Worm (Caenorhabditis elegans): Measurements from ENCODE around the gene clc-31.

clc-31 gene

ce11 chrII:323048-323776 is 17.1 kb upstream of the clc-31 start, which contains the start of gene K01A2.10 (continued):
- TF ChIP-seq dpl-1 (GFP tag; optimal IDR thresholded peaks at IDR 0.05) (peak; percentile 5 to 60 (median 55)), ama-1 (optimal IDR thresholded peaks at IDR 0.05) (peak; percentile 13), sup-37 (GFP tag; optimal IDR thresholded peaks at IDR 0.05) (no peak), ceh-63 (GFP tag; optimal IDR thresholded peaks at IDR 0.05) (no peak), Y116A8C.19 (tag; optimal IDR thresholded peaks at IDR 0.05; ENCODE audit: borderline replicate concordance) (no peak), swsn-7 (tag; optimal IDR thresholded peaks at IDR 0.05) (peak; percentile 37), unc-130 (tag; optimal IDR thresholded peaks at IDR 0.05) (peak; percentile 43), ceh-8 (GFP tag; optimal IDR thresholded peaks at IDR 0.05) (no peak), dsc-1 (tag; optimal IDR thresholded peaks at IDR 0.05) (no peak), aha-1 (tag; optimal IDR thresholded peaks at IDR 0.05) (no peak), ceh-88 (GFP tag; IDR thresholded peaks at IDR 0.05) (no peak), skn-1 (tag; optimal IDR thresholded peaks at IDR 0.05) (peak; percentile 56), egl-27 (tag; optimal IDR thresholded peaks at IDR 0.05) (no peak), blmp-1 (tag; optimal IDR thresholded peaks at IDR 0.05) (peak; percentile 94), sptf-1 (tag; optimal IDR thresholded peaks at IDR 0.05) (no peak), F16B12.6 (tag; optimal IDR thresholded peaks at IDR 0.05) (no peak), mef-2 (tag; optimal IDR thresholded peaks at IDR 0.05) (no peak), aly-2 (tag; optimal IDR thresholded peaks at IDR 0.05) (no peak), nhr-71 (tag; optimal IDR thresholded peaks at IDR 0.05) (peak; percentile 69), tlp-1 (tag; optimal IDR thresholded peaks at IDR 0.05) (no peak), fkh-10 (GFP tag; optimal IDR thresholded peaks at IDR 0.05) (no peak), grh-1 (GFP tag; IDR thresholded peaks at IDR 0.05) (no peak), nhr-237 (tag; optimal IDR thresholded peaks at IDR 0.05) (no peak), zip-4 (GFP tag; optimal IDR thresholded peaks at IDR 0.05) (no peak), fkh-4 (tag; optimal IDR thresholded peaks at IDR 0.05; ENCODE audit: borderline replicate concordance) (no peak), C04F5.9 (tag; optimal IDR thresholded peaks at IDR 0.05) (no peak), zag-1 (tag; optimal IDR thresholded peaks at IDR 0.05) (no peak), nhr-11 (tag; optimal IDR thresholded peaks at IDR 0.05) (no peak), snu-23 (GFP tag; optimal IDR thresholded peaks at IDR 0.05) (peak; percentile 70), isw-1 (GFP tag; IDR thresholded peaks at IDR 0.05) (no peak), pag-3 (tag; optimal IDR thresholded peaks at IDR 0.05; ENCODE audit: borderline replicate concordance, insufficient read depth) (no peak), nhr-77 (tag; optimal IDR thresholded peaks at IDR 0.05) (no peak), pqm-1 (tag; optimal IDR thresholded peaks at IDR 0.05) (no peak), efl-3 (GFP tag; optimal IDR thresholded peaks at IDR 0.05) (no peak), nhr-76 (tag; optimal IDR thresholded peaks at IDR 0.05) (no peak), nhr-84 (tag; optimal IDR thresholded peaks at IDR 0.05) (no peak), ets-5 (GFP tag; IDR thresholded peaks at IDR 0.05) (no peak)

- TF ChIP-seq rnt-1 (tag; optimal IDR thresholded peaks at IDR 0.05): peak; percentile 50
- no peak for TF ChIP-seq ceh-8 (GFP tag; optimal IDR thresholded peaks at IDR 0.05)
- no peak for TF ChIP-seq nhr-19 (GFP tag; conservative IDR thresholded peaks at IDR 0.05)
- no peak for TF ChIP-seq hpl-2 (GFP tag; optimal IDR thresholded peaks at IDR 0.05)
- no peak for TF ChIP-seq ceh-63 (GFP tag; optimal IDR thresholded peaks at IDR 0.05)
- TF ChIP-seq unc-130 (tag; optimal IDR thresholded peaks at IDR 0.05): peak; percentile 1
- TF ChIP-seq snpc-4 (tag; optimal IDR thresholded peaks at IDR 0.05): no peak
- TF ChIP-seq efl-1 (optimal IDR thresholded peaks at IDR 0.05): no peak
- TF ChIP-seq efl-1 (GFP tag; optimal IDR thresholded peaks at IDR 0.05 in 1 of 2): peak in 1 of 2 experiments; percentile 86
- TF ChIP-seq nhr-71 (tag; optimal IDR thresholded peaks at IDR 0.05): peak; percentile 28
- no peak for TF ChIP-seq mep-1 (tag; optimal IDR thresholded peaks at IDR 0.05)
- TF ChIP-seq nhr-20 (tag; optimal IDR thresholded peaks at IDR 0.05): no peak
- no peak for TF ChIP-seq nhr-12 (tag; optimal IDR thresholded peaks at IDR 0.05)
- TF ChIP-seq lin-14 (GFP tag; optimal IDR thresholded peaks at IDR 0.05): peak; percentile 20
Measured at ce11 chrII:325639-326350, 14.5 kb upstream of the clc-31 start, which contains the start of gene sgcb-1. Gene sgcb-1 (plus strand): TSS chrII:326300.

Data from whole organism, L1 larva.